Fruit fly (Drosophila melanogaster) whole organism, prepupa: ENCODE results near the gene Fatp1.

ENCODE experiments used
- Blimp-1 ChIP-seq: fragments of 200-800 bp; sonication (Bioruptor generic); optimal IDR thresholded peaks from 3 replicates; lab custom pipeline; 2017; ENCODE audit warnings: missing biosample characterization, missing genetic modification characterization, mild to moderate bottlenecking, moderate library complexity, missing genetic modification reagents
- CG10631 ChIP-seq: fragments of 200-800 bp; sonication (Bioruptor generic); optimal IDR thresholded peaks from 2 replicates; lab custom pipeline; 2016; ENCODE audit warnings: missing biosample characterization, missing genetic modification characterization
- CG10669 ChIP-seq: fragments of 200-800 bp; sonication (Bioruptor generic); optimal IDR thresholded peaks from 3 replicates; lab custom pipeline; 2018; ENCODE audit warnings: missing biosample characterization, mild to moderate bottlenecking, missing genetic modification characterization, moderate library complexity
- CG11294 ChIP-seq: fragments of 200-800 bp; sonication (Bioruptor generic); IDR thresholded peaks from 2 replicates; pipeline ENCODE4 v1.3.6; 2022; ENCODE audit warnings: missing biosample characterization, missing genetic modification characterization
- CG11902 ChIP-seq: fragments of 200-800 bp; sonication (Bioruptor generic); optimal IDR thresholded peaks from 3 replicates; lab custom pipeline; 2016; ENCODE audit warnings: missing biosample characterization, missing genetic modification characterization
- CG3032 ChIP-seq: fragments of 200-800 bp; optimal IDR thresholded peaks from 2 replicates; lab custom pipeline; 2019; ENCODE audit warnings: missing biosample characterization, mild to moderate bottlenecking, missing genetic modification characterization, moderate library complexity
- CG31627 ChIP-seq: fragments of 200-800 bp; sonication (Bioruptor generic); optimal IDR thresholded peaks from 3 replicates; lab custom pipeline; 2016; ENCODE audit warnings: missing biosample characterization, missing genetic modification characterization
- CG32006 ChIP-seq: fragments of 200-800 bp; sonication (Bioruptor generic); optimal IDR thresholded peaks from 3 replicates; lab custom pipeline; 2017; ENCODE audit warnings: missing biosample characterization, mild to moderate bottlenecking, missing genetic modification characterization
- CG34406 ChIP-seq: fragments of 200-800 bp; sonication (Bioruptor generic); optimal IDR thresholded peaks from 3 replicates; lab custom pipeline; 2016; ENCODE audit warnings: missing biosample characterization, missing genetic modification characterization
- CG3919 ChIP-seq: fragments of 200-800 bp; sonication (Bioruptor generic); optimal IDR thresholded peaks from 3 replicates; lab custom pipeline; 2016; ENCODE audit warnings: missing biosample characterization, missing genetic modification characterization
- CG4318 ChIP-seq: fragments of 200-800 bp; sonication (Bioruptor generic); optimal IDR thresholded peaks from 3 replicates; lab custom pipeline; 2017; ENCODE audit warnings: missing biosample characterization, mild to moderate bottlenecking, missing genetic modification characterization
- CG6276 ChIP-seq: fragments of 200-800 bp; sonication (Bioruptor generic); optimal IDR thresholded peaks from 2 replicates; lab custom pipeline; 2017; ENCODE audit warnings: missing biosample characterization, mild to moderate bottlenecking, missing genetic modification characterization
- CG6792 ChIP-seq: fragments of 200-800 bp; sonication (Bioruptor generic); optimal IDR thresholded peaks from 3 replicates; lab custom pipeline; 2016; ENCODE audit warnings: missing biosample characterization, missing genetic modification characterization
- CG6808 ChIP-seq: fragments of 200-800 bp; sonication (Bioruptor generic); optimal IDR thresholded peaks from 3 replicates; lab custom pipeline; 2017; ENCODE audit warnings: missing biosample characterization, missing genetic modification characterization, mild to moderate bottlenecking, moderate library complexity, missing genetic modification reagents
- CG6854 ChIP-seq: fragments of 200-800 bp; sonication (Bioruptor generic); optimal IDR thresholded peaks from 2 replicates; lab custom pipeline; 2017; ENCODE audit warnings: missing biosample characterization, mild to moderate bottlenecking, missing genetic modification characterization
- CG7368 ChIP-seq: fragments of 200-800 bp; sonication (Bioruptor generic); optimal IDR thresholded peaks from 3 replicates; lab custom pipeline; 2016; ENCODE audit warnings: missing biosample characterization, missing genetic modification characterization
- CG8119 ChIP-seq: fragments of 200-800 bp; sonication (Bioruptor generic); IDR thresholded peaks from 3 replicates; pipeline ENCODE4 v1.3.6; 2022; ENCODE audit warnings: missing biosample characterization, missing genetic modification characterization
- CG8319 ChIP-seq: fragments of 200-800 bp; sonication (Bioruptor generic); optimal IDR thresholded peaks from 3 replicates; lab custom pipeline; 2016; ENCODE audit warnings: missing biosample characterization, missing genetic modification characterization
- CG8632 ChIP-seq: fragments of 200-800 bp; sonication (Bioruptor generic); optimal IDR thresholded peaks from 3 replicates; lab custom pipeline; 2016; ENCODE audit warnings: missing biosample characterization, missing genetic modification characterization
- Eip78C ChIP-seq: fragments of 200-800 bp; sonication (Bioruptor generic); peaks from one replicate; lab custom pipeline; 2016; ENCODE audit warnings: missing biosample characterization, missing genetic modification characterization
- Eip93F ChIP-seq: fragments of 200-800 bp; sonication (Bioruptor generic); optimal IDR thresholded peaks from 2 replicates; lab custom pipeline; 2016; ENCODE audit warnings: missing biosample characterization, mild to moderate bottlenecking, missing genetic modification characterization
- Ets21C ChIP-seq: fragments of 200-800 bp; sonication (Bioruptor generic); optimal IDR thresholded peaks from 3 replicates; lab custom pipeline; 2016; ENCODE audit warnings: missing biosample characterization, missing genetic modification characterization
- Ets96B ChIP-seq: fragments of 200-800 bp; optimal IDR thresholded peaks from 2 replicates; lab custom pipeline; 2019; ENCODE audit warnings: missing biosample characterization, mild to moderate bottlenecking, missing genetic modification characterization, moderate library complexity
- Hr38 ChIP-seq: sonication (Bioruptor generic); optimal IDR thresholded peaks from 2 replicates; lab custom pipeline; 2016; ENCODE audit warnings: missing biosample characterization, missing genetic modification characterization
- Hr39 ChIP-seq: fragments of 200-800 bp; sonication (Bioruptor generic); optimal IDR thresholded peaks from 2 replicates; lab custom pipeline; 2016; ENCODE audit warnings: missing biosample characterization, missing genetic modification characterization
- Hr4 ChIP-seq: fragments of 200-800 bp; sonication (Bioruptor generic); optimal IDR thresholded peaks from 3 replicates; lab custom pipeline; 2016; ENCODE audit warnings: missing biosample characterization, missing genetic modification characterization
- Met ChIP-seq: fragments of 200-800 bp; sonication (Bioruptor generic); optimal IDR thresholded peaks from 3 replicates; lab custom pipeline; 2016; ENCODE audit warnings: missing biosample characterization, missing genetic modification characterization
- OdsH ChIP-seq: fragments of 200-800 bp; sonication (Bioruptor generic); optimal IDR thresholded peaks from 3 replicates; lab custom pipeline; 2016; ENCODE audit warnings: missing biosample characterization, missing genetic modification characterization
- Smox ChIP-seq: fragments of 200-800 bp; sonication (Bioruptor generic); optimal IDR thresholded peaks from 3 replicates; lab custom pipeline; 2016; ENCODE audit warnings: missing biosample characterization, missing genetic modification characterization
- Sox102F ChIP-seq: fragments of 200-800 bp; sonication (Bioruptor generic); optimal IDR thresholded peaks from 2 replicates; lab custom pipeline; 2016; ENCODE audit warnings: missing biosample characterization, mild to moderate bottlenecking, missing genetic modification characterization
- Sox14 ChIP-seq: fragments of 200-800 bp; sonication (Bioruptor generic); optimal IDR thresholded peaks from 3 replicates; lab custom pipeline; 2016; ENCODE audit warnings: missing biosample characterization, missing genetic modification characterization
- Sox15 ChIP-seq: fragments of 200-800 bp; sonication (Bioruptor generic); optimal IDR thresholded peaks from 3 replicates; lab custom pipeline; 2016; ENCODE audit warnings: missing biosample characterization, missing genetic modification characterization
- achi ChIP-seq: fragments of 200-800 bp; sonication (Bioruptor generic); optimal IDR thresholded peaks from 3 replicates; lab custom pipeline; 2016; ENCODE audit warnings: missing biosample characterization, missing genetic modification characterization
- acj6 ChIP-seq: fragments of 200-800 bp; sonication (Bioruptor generic); optimal IDR thresholded peaks from 3 replicates; lab custom pipeline; 2016; ENCODE audit warnings: missing biosample characterization, missing genetic modification characterization
- cyc ChIP-seq: fragments of 200-800 bp; sonication (Bioruptor generic); optimal IDR thresholded peaks from 3 replicates; lab custom pipeline; 2016; ENCODE audit warnings: missing biosample characterization, missing genetic modification characterization
- dsx ChIP-seq: fragments of 200-800 bp; optimal IDR thresholded peaks from 3 replicates; lab custom pipeline; 2019; ENCODE audit warnings: missing biosample characterization, mild to moderate bottlenecking, missing genetic modification characterization, moderate library complexity; ENCODE audit not compliant: poor library complexity, severe bottlenecking
- eg ChIP-seq: fragments of 200-800 bp; sonication (Bioruptor generic); IDR thresholded peaks from 3 replicates; pipeline ENCODE4 v1.3.6; 2022; ENCODE audit warnings: missing biosample characterization, missing genetic modification characterization
- esn ChIP-seq: fragments of 200-800 bp; sonication (Bioruptor generic); optimal IDR thresholded peaks from 2 replicates; lab custom pipeline; 2016; ENCODE audit warnings: missing biosample characterization, mild to moderate bottlenecking, missing genetic modification characterization, moderate library complexity
- fd59A ChIP-seq: fragments of 200-800 bp; sonication (Bioruptor generic); optimal IDR thresholded peaks from 2 replicates; lab custom pipeline; 2017; ENCODE audit warnings: missing biosample characterization, mild to moderate bottlenecking, missing genetic modification characterization, missing genetic modification reagents
- fkh ChIP-seq: fragments of 200-800 bp; sonication (Bioruptor generic); optimal IDR thresholded peaks from 3 replicates; lab custom pipeline; 2017; ENCODE audit warnings: missing biosample characterization, mild to moderate bottlenecking, missing genetic modification characterization, moderate library complexity
- lz ChIP-seq: fragments of 200-800 bp; sonication (Bioruptor generic); optimal IDR thresholded peaks from 3 replicates; lab custom pipeline; 2016; ENCODE audit warnings: missing biosample characterization, missing genetic modification characterization
- net ChIP-seq: fragments of 200-800 bp; sonication (Bioruptor generic); optimal IDR thresholded peaks from 3 replicates; lab custom pipeline; 2016; ENCODE audit warnings: missing biosample characterization, missing genetic modification characterization
- pdm3 ChIP-seq: fragments of 200-800 bp; sonication (Bioruptor generic); optimal IDR thresholded peaks from 3 replicates; lab custom pipeline; 2016; ENCODE audit warnings: missing biosample characterization, missing genetic modification characterization
- ss ChIP-seq, 2 experiments: fragments of 200-800 bp; sonication (Bioruptor generic); optimal IDR thresholded peaks; 2 replicates in 1 of 2; 3 replicates in 1 of 2; lab custom pipeline; 2017 to 2018; ENCODE audit warnings: mild to moderate bottlenecking in 2 of 2, missing biosample characterization in 2 of 2, missing genetic modification characterization in 2 of 2, moderate library complexity in 1 of 2
- svp ChIP-seq: fragments of 200-800 bp; sonication (Bioruptor generic); peaks from one replicate; lab custom pipeline; 2016; ENCODE audit warnings: missing biosample characterization, missing genetic modification characterization
- topi ChIP-seq: fragments of 200-800 bp; sonication (Bioruptor generic); optimal IDR thresholded peaks from 3 replicates; lab custom pipeline; 2016; ENCODE audit warnings: missing biosample characterization, missing genetic modification characterization

Fatp1 gene

DNA sequence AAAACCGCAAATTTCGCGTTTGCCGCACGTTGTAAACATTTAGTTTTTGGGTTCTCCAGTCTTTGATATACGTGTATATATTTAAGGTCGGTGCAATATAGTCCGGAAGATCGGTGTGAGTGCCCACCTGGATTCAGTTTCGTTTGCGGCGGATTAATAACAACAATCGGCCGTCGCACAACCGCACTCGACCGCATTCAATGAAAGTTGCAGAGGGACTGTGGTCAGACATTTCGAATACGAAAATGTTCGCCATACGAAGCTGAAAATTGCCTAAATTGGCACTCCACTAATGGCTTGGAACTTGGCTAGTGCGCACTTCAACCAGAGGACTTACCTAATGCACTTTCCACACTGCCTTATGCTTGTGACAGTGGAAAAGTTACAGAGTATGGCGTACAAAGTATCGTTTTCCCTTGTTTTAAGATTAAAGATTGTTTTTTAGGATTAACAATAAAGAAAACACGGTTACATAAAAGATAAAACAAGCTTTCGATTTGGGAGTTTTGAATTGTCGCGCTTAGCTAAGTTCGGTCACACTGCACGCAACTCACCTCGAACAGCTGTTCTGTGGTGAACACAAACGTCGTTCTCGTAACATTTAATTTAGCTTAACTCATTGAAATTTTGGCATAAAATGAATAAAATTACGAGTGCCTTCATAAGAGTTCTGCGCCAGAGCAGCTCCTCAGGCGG is 10.3 kb downstream of the Fatp1 start, which contains the start of the genes Myo31DF and CG6094 (continued):
- TF ChIP-seq pdm3 (GFP tag; lab: Kevin White, UChicago) (no peak), CG4318 (GFP tag; lab: Kevin White, UChicago) (no peak), net (GFP tag; lab: Kevin White, UChicago) (no peak), eg (GFP tag; lab: Robert Waterston, UW) (peak; percentile 29; the same call in 2 of the 3 replicates), achi (no peak), CG32006 (GFP tag; lab: Kevin White, UChicago) (no peak), Blimp-1 (GFP tag; lab: Kevin White, UChicago) (no peak), fd59A (no peak), Ets96B (tag; lab: Kevin White, UChicago) (no peak), CG8319 (no peak), CG31627 (GFP tag; lab: Kevin White, UChicago) (no peak), Sox15 (GFP tag; lab: Kevin White, UChicago) (no peak), CG8632 (GFP tag; lab: Kevin White, UChicago) (no peak), CG11294 (no peak), CG3919 (GFP tag; lab: Kevin White, UChicago) (peak; percentile 32), fkh (no peak), CG3032 (tag; lab: Kevin White, UChicago) (no peak), Eip78C (GFP tag; lab: Kevin White, UChicago) (peak; percentile 75), CG34406 (GFP tag; lab: Kevin White, UChicago) (no peak), CG6808 (peak; percentile 20), lz (peak; percentile 10), ss (GFP tag; optimal IDR thresholded peaks at IDR 0.05; lab: Kevin White, UChicago) (peak in 1 of 2 experiments; percentile 29), cyc (GFP tag; lab: Kevin White, UChicago) (no peak), CG10631 (no peak), Sox102F (GFP tag; lab: Kevin White, UChicago) (no peak), Eip93F (GFP tag; lab: Kevin White, UChicago) (no peak), CG10669 (GFP tag; lab: Kevin White, UChicago) (no peak), Ets21C (GFP tag; lab: Kevin White, UChicago) (no peak), Smox (GFP tag; lab: Kevin White, UChicago) (no peak), Hr39 (GFP tag; lab: Kevin White, UChicago) (peak; percentile 19), CG7368 (GFP tag; lab: Kevin White, UChicago) (no peak)

DNA sequence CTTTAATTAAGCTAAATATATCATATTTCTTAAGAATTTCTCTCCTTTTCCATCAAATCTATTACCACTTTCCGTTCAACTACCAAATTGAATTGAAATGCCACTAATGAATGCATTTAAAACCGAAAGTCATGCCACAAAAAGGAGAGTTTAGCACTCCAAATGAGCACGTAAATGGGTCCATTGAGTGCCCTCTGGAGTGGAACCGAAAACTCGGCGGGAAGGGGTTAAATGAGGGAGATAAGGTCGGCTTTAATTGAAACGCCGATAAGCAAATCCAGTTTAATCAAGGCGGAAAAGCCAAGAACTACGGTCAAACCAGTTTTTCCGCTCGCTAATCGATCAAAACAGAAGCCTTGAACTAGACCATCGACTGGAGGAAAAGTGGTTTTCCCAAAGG is 11.7 kb downstream of the Fatp1 start:
- TF ChIP-seq Eip78C (GFP tag; lab: Kevin White, UChicago), result peak; percentile 30
- TF ChIP-seq CG6854 (GFP tag; lab: Kevin White, UChicago), result no peak

dm6 chr2L:10504895-10505294 is 12.1 kb downstream of the Fatp1 start:
- TF ChIP-seq CG11902 (GFP tag; lab: Kevin White, UChicago) (no peak), Sox14 (GFP tag; lab: Kevin White, UChicago) (no peak), dsx (GFP tag; lab: Kevin White, UChicago) (no peak), pdm3 (GFP tag; lab: Kevin White, UChicago) (no peak), CG6808 (peak; percentile 2), OdsH (no peak), CG8119 (GFP tag; lab: Robert Waterston, UW) (no peak), lz (no peak), CG6854 (GFP tag; lab: Kevin White, UChicago) (peak; percentile 59), Hr39 (GFP tag; lab: Kevin White, UChicago) (no peak), CG6792 (GFP tag; lab: Kevin White, UChicago) (no peak), CG3919 (GFP tag; lab: Kevin White, UChicago) (peak; percentile 19), Smox (GFP tag; lab: Kevin White, UChicago) (no peak), svp (GFP tag; lab: Kevin White, UChicago) (no peak), Eip78C (GFP tag; lab: Kevin White, UChicago) (peak; percentile 56), Hr4 (GFP tag; lab: Kevin White, UChicago) (no peak), ss (GFP tag; optimal IDR thresholded peaks at IDR 0.05; lab: Kevin White, UChicago) (peak; percentile 21 to 39), esn (GFP tag; lab: Kevin White, UChicago) (peak; percentile 17), CG31627 (GFP tag; lab: Kevin White, UChicago) (no peak), topi (GFP tag; lab: Kevin White, UChicago) (no peak), CG8319 (no peak), Eip93F (GFP tag; lab: Kevin White, UChicago) (no peak), CG7368 (GFP tag; lab: Kevin White, UChicago) (no peak), CG6276 (GFP tag; lab: Kevin White, UChicago) (no peak), net (GFP tag; lab: Kevin White, UChicago) (no peak), acj6 (no peak), CG10631 (no peak), CG10669 (GFP tag; lab: Kevin White, UChicago) (no peak), Met (GFP tag; lab: Kevin White, UChicago) (no peak), Hr38 (GFP tag; lab: Kevin White, UChicago) (no peak)
